Worm (Caenorhabditis elegans): ENCODE data around the gene prp-40.

The prp-40 gene

DNA sequence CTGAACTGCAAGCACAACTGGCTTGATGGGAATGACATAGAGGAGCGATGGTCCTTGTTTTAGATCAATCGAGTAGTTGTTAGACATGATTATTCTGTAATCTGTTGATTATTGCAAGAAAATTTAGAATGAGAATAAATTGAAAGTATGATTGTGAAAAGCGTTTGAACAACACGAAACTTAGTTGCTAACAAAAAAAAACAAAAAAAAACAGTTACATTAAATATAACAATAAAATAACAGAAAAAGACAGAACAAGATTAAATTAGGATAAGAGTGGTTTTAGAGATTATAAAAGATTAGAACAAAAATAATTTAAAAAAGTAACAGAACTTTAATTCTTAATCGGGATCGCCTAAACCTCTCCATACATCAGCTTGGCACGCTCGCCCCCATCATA lies 41.4 kb downstream of the prp-40 start, which contains the start of gene C48B4.9 (continued):
- no peak for TF ChIP-seq ZK185.1 (tag; optimal IDR thresholded peaks at IDR 0.05; ENCODE audit: poor library complexity, severe bottlenecking)
- TF ChIP-seq cebp-1 (GFP tag; IDR thresholded peaks at IDR 0.05), result no peak
- no peak for TF ChIP-seq cebp-1 (tag; optimal IDR thresholded peaks at IDR 0.05)
- TF ChIP-seq fkh-3 (tag; optimal IDR thresholded peaks at IDR 0.05), result no peak
- no peak for TF ChIP-seq egl-44 (GFP tag; IDR thresholded peaks at IDR 0.05)
- no peak for TF ChIP-seq nhr-120 (GFP tag; IDR thresholded peaks at IDR 0.05)
- no peak for TF ChIP-seq chd-7 (tag; optimal IDR thresholded peaks at IDR 0.05)

DNA sequence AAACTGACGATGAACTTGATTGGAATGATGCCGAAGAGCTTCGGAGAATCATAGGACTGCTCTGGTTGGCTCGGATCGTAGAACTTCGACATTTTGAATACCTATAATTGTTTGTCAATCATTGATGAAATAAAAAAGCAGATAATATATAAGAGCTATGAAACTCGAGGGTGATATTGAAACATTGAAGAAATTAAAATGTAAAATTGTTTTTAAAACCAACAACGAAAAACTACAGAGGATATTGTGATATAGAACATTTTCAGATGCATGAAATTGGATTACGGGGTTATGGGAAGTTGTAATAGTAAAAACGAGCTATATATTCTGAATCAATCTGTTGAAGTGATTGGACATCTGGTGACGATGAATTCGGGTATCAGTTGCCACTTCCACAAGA lies 42.5 kb downstream of the prp-40 start, which contains the start of gene C48B4.10:
Gene C48B4.10, minus strand, starts transcription at position 101 of the 400 bp plus-strand sequence.
- no peak for TF ChIP-seq hsf-1 (GFP tag; IDR thresholded peaks at IDR 0.05)
- TF ChIP-seq madf-6 (GFP tag; IDR thresholded peaks at IDR 0.05), result 0 out of 2 replicates have a peak, but pooled peaks have one; percentile 12

DNA sequence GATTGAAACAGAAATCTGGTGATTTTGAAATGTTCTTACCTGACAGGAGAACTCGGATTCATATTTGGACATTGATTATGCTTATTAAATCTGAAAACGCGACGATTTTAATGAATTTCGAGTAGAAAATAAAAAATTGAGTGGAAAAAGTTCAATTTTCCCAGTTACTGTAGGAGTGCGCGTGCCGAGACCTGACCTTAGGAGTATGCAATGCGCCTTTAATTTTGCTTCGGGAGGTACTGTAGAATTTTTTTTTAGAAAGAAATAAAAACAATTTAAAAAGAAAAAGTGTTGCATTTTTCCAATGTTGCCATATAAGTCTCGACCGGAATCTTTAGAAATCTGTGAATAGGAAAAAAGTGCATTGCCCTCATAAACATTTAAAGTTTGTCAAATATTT lies 44.1 kb downstream of the prp-40 start, which contains the start of gene C48B4.11:
Gene C48B4.11, minus strand, starts transcription at position 143 of the 400 bp plus-strand sequence.
- peak; percentile 61 for TF ChIP-seq madf-8 (GFP tag; conservative IDR thresholded peaks at IDR 0.05)
- peak; percentile 48 for TF ChIP-seq him-1 (tag; optimal IDR thresholded peaks at IDR 0.05)
- TF ChIP-seq dox-1 (GFP tag; IDR thresholded peaks at IDR 0.05), result 0 out of 2 replicates have a peak, but pooled peaks have one; percentile 20
- TF ChIP-seq attf-6 (GFP tag; IDR thresholded peaks at IDR 0.05), result no peak
- no peak for TF ChIP-seq K11D2.4 (GFP tag; IDR thresholded peaks at IDR 0.05)
- no peak for TF ChIP-seq aptf-3 (GFP tag; IDR thresholded peaks at IDR 0.05)
- no peak for TF ChIP-seq zfh-2 (GFP tag; conservative IDR thresholded peaks at IDR 0.05)
- peak; percentile 25 for TF ChIP-seq F49E8.2 (tag; optimal IDR thresholded peaks at IDR 0.05; ENCODE audit: insufficient read depth)
- TF ChIP-seq hlh-26 (GFP tag; conservative IDR thresholded peaks at IDR 0.05), result no peak
- peak; percentile 82 for TF ChIP-seq madf-6 (GFP tag; IDR thresholded peaks at IDR 0.05)
- TF ChIP-seq efl-1 (GFP tag; optimal IDR thresholded peaks at IDR 0.05), result peak; percentile 12
- TF ChIP-seq F33H1.4 (GFP tag; IDR thresholded peaks at IDR 0.05), result peak; percentile 87
- peak; percentile 68 for TF ChIP-seq xnd-1 (tag; optimal IDR thresholded peaks at IDR 0.05)
- TF ChIP-seq lsl-1 (GFP tag; optimal IDR thresholded peaks at IDR 0.05), result peak; percentile 93

DNA sequence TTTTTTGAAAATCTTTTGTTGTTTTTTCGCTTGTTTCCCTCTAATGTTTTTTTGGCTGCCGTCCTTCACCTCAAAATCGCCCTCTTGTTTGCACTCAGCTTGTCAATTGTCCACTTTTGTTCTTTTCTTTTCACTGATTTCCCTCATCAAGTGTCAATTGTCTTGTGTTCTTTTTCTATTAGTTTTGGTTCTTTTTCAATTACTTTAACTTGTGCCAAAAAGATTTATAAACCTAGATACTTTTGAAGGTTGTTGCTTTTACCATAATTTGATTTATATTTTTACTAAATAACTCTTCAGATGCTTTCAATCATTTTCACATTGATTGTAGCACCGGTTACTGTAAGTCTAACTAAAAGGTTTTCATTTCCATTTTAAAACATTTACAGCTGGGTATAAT lies 46.6 kb downstream of the prp-40 start, which contains the start of gene C48B4.13:
Gene C48B4.13, plus strand, starts transcription at position 301 of the 400 bp plus-strand sequence.
- TF ChIP-seq hmg-1.2 (GFP tag; IDR thresholded peaks at IDR 0.05), result no peak
- no peak for TF ChIP-seq attf-6 (GFP tag; IDR thresholded peaks at IDR 0.05)
- no peak for TF ChIP-seq F55B11.4 (tag; optimal IDR thresholded peaks at IDR 0.05; ENCODE audit: borderline replicate concordance, insufficient read depth)
- TF ChIP-seq T26A5.8 (tag; optimal IDR thresholded peaks at IDR 0.05), result no peak
- TF ChIP-seq chd-7 (tag; optimal IDR thresholded peaks at IDR 0.05), result no peak
- no peak for TF ChIP-seq tbp1 (GFP tag; optimal IDR thresholded peaks at IDR 0.05)
- no peak for TF ChIP-seq F37B4.10 (GFP tag; IDR thresholded peaks at IDR 0.05)
- TF ChIP-seq sea-2 (GFP tag; IDR thresholded peaks at IDR 0.05), result no peak
- no peak for TF ChIP-seq ztf-26 (tag; optimal IDR thresholded peaks at IDR 0.05)
- no peak for TF ChIP-seq pbrm-1 (GFP tag; IDR thresholded peaks at IDR 0.05)
- no peak for TF ChIP-seq nhr-90 (tag; optimal IDR thresholded peaks at IDR 0.05)
- TF ChIP-seq Y53G8AR.9 (GFP tag; conservative IDR thresholded peaks at IDR 0.05), result no peak
- TF ChIP-seq nhr-80 (tag; optimal IDR thresholded peaks at IDR 0.05), result no peak
- no peak for TF ChIP-seq ekl-4 (GFP tag; IDR thresholded peaks at IDR 0.05)
- no peak for TF ChIP-seq mxl-1 (tag; optimal IDR thresholded peaks at IDR 0.05)
- no peak for TF ChIP-seq hmg-20 (GFP tag; IDR thresholded peaks at IDR 0.05)
- TF ChIP-seq xnd-1 (tag; optimal IDR thresholded peaks at IDR 0.05), result no peak
- no peak for TF ChIP-seq aptf-2 (GFP tag; conservative IDR thresholded peaks at IDR 0.05)
- no peak for TF ChIP-seq ztf-18 (tag; optimal IDR thresholded peaks at IDR 0.05)

Measured in whole organism, young adult.